Fruit fly (Drosophila melanogaster) whole organism, embryonic: ENCODE measurements around the gene CG15473.
A peak's percentile ranks its signal among the peaks of the same experiment; 100 is the strongest.

Experiments
- Atf6 ChIP-seq: fragments of 200-800 bp; sonication (Bioruptor generic); IDR thresholded peaks from 2 replicates; pipeline ENCODE4 v1.3.6; 2022; ENCODE audit warnings: missing biosample characterization, missing genetic modification characterization
- CG11695 ChIP-seq: fragments of 200-800 bp; sonication (Bioruptor generic); IDR thresholded peaks from 3 replicates; pipeline ENCODE4 v1.3.6; 2022; ENCODE audit warnings: missing biosample characterization, missing genetic modification characterization
- CG14014 ChIP-seq: fragments of 200-800 bp; sonication (Bioruptor generic); IDR thresholded peaks from 2 replicates; pipeline ENCODE4 v1.3.6; 2022; ENCODE audit warnings: missing biosample characterization, missing genetic modification characterization
- CG14860 ChIP-seq: fragments of 200-800 bp; sonication (Bioruptor generic); IDR thresholded peaks from 3 replicates; pipeline ENCODE4 v1.3.6; 2022; ENCODE audit warnings: missing biosample characterization, missing genetic modification characterization; ENCODE audit not compliant: partially characterized antibody
- CG1602 ChIP-seq: fragments of 200-800 bp; sonication (Bioruptor generic); optimal IDR thresholded peaks from 3 replicates; lab custom pipeline; 2016; ENCODE audit warnings: missing biosample characterization, missing genetic modification characterization
- CG1792 ChIP-seq: fragments of 200-800 bp; sonication (Bioruptor generic); optimal IDR thresholded peaks from 2 replicates; lab custom pipeline; 2016; ENCODE audit warnings: missing biosample characterization, missing genetic modification characterization
- CG18619 ChIP-seq: fragments of 200-800 bp; sonication (Bioruptor generic); optimal IDR thresholded peaks from 3 replicates; lab custom pipeline; 2017; ENCODE audit warnings: missing biosample characterization, mild to moderate bottlenecking, missing genetic modification characterization
- CG2120 ChIP-seq: fragments of 200-800 bp; sonication (Bioruptor generic); optimal IDR thresholded peaks from 3 replicates; lab custom pipeline; 2016; ENCODE audit warnings: missing biosample characterization, missing genetic modification characterization
- CG2678 ChIP-seq: fragments of 200-800 bp; sonication (Bioruptor generic); optimal IDR thresholded peaks from 3 replicates; lab custom pipeline; 2019; ENCODE audit warnings: missing biosample characterization, mild to moderate bottlenecking, missing genetic modification characterization, moderate library complexity
- CG30403 ChIP-seq: fragments of 200-800 bp; sonication (Bioruptor generic); optimal IDR thresholded peaks from 3 replicates; lab custom pipeline; 2016; ENCODE audit warnings: missing biosample characterization, missing genetic modification characterization
- CG3065 ChIP-seq: fragments of 200-800 bp; sonication (Bioruptor generic); optimal IDR thresholded peaks from 2 replicates; lab custom pipeline; 2016; ENCODE audit warnings: missing biosample characterization, missing genetic modification characterization
- CG31224 ChIP-seq: fragments of 200-800 bp; sonication (Bioruptor generic); IDR thresholded peaks from 2 replicates; pipeline ENCODE4 v1.3.6; 2022; ENCODE audit warnings: missing biosample characterization, missing genetic modification characterization
- CG31365 ChIP-seq: fragments of 200-800 bp; sonication (Bioruptor generic); optimal IDR thresholded peaks from 2 replicates; lab custom pipeline; 2018; ENCODE audit warnings: missing biosample characterization, mild to moderate bottlenecking, missing genetic modification characterization
- CG32767 ChIP-seq: fragments of 200-800 bp; sonication (Bioruptor generic); IDR thresholded peaks from 2 replicates; pipeline ENCODE4 v1.3.6; 2022; ENCODE audit warnings: missing biosample characterization, missing genetic modification characterization
- CG33557 ChIP-seq: fragments of 200-800 bp; sonication (Bioruptor generic); optimal IDR thresholded peaks from 2 replicates; lab custom pipeline; 2019; ENCODE audit warnings: missing biosample characterization, mild to moderate bottlenecking, missing genetic modification characterization, moderate library complexity
- CG4282 ChIP-seq: fragments of 200-800 bp; sonication (Bioruptor generic); optimal IDR thresholded peaks from 2 replicates; lab custom pipeline; 2016; ENCODE audit warnings: missing biosample characterization, missing genetic modification characterization
- CG4404 ChIP-seq: fragments of 200-800 bp; sonication (Bioruptor generic); IDR thresholded peaks from 2 replicates; pipeline ENCODE4 v1.3.6; 2022; ENCODE audit warnings: missing biosample characterization, missing genetic modification characterization
- CG4707 ChIP-seq: fragments of 200-800 bp; sonication (Bioruptor generic); optimal IDR thresholded peaks from 2 replicates; lab custom pipeline; 2018; ENCODE audit warnings: missing biosample characterization, mild to moderate bottlenecking, missing genetic modification characterization, moderate library complexity
- Dbx ChIP-seq: fragments of 200-800 bp; sonication (Bioruptor generic); IDR thresholded peaks from 3 replicates; pipeline ENCODE4 v1.3.6; 2022; ENCODE audit warnings: missing biosample characterization, missing genetic modification characterization
- Dfd ChIP-seq, 2 experiments: fragments of >200 bp; optimal IDR thresholded peaks; 2 replicates each; lab custom pipeline; 2017; ENCODE audit warnings: missing biosample characterization in 2 of 2, missing genetic modification characterization in 2 of 2
- GATAe ChIP-seq: fragments of 200-800 bp; sonication (Bioruptor generic); conservative IDR thresholded peaks from 2 replicates; pipeline ENCODE4 v1.3.6; 2022; ENCODE audit warnings: missing biosample characterization, missing genetic modification characterization
- HLH4C ChIP-seq: fragments of 200-800 bp; sonication (Bioruptor generic); IDR thresholded peaks from 3 replicates; pipeline ENCODE4 v1.3.6; 2022; ENCODE audit warnings: missing biosample characterization, missing genetic modification characterization; ENCODE audit not compliant: partially characterized antibody
- Hmx ChIP-seq: fragments of 200-800 bp; sonication (Bioruptor generic); optimal IDR thresholded peaks from 2 replicates; lab custom pipeline; 2016; ENCODE audit warnings: missing biosample characterization, missing genetic modification characterization
- Hsf ChIP-seq: fragments of 200-800 bp; sonication (Bioruptor generic); optimal IDR thresholded peaks from 3 replicates; lab custom pipeline; 2016; ENCODE audit warnings: missing biosample characterization, missing genetic modification characterization
- MBD-R2 ChIP-seq: fragments of 200-800 bp; sonication (Bioruptor generic); IDR thresholded peaks from 2 replicates; pipeline ENCODE4 v1.3.6; 2022; ENCODE audit warnings: missing biosample characterization, missing genetic modification characterization
- Oli ChIP-seq: fragments of 200-800 bp; sonication (Bioruptor generic); optimal IDR thresholded peaks from 2 replicates; lab custom pipeline; 2018; ENCODE audit warnings: missing biosample characterization, mild to moderate bottlenecking, missing genetic modification characterization, moderate library complexity
- Optix ChIP-seq: fragments of 200-800 bp; sonication (Bioruptor generic); IDR thresholded peaks from 3 replicates; pipeline ENCODE4 v1.3.6; 2022; ENCODE audit warnings: missing biosample characterization, missing genetic modification characterization
- Sox102F ChIP-seq: fragments of 200-800 bp; sonication (Bioruptor generic); optimal IDR thresholded peaks from 2 replicates; lab custom pipeline; 2018; ENCODE audit warnings: missing biosample characterization, mild to moderate bottlenecking, missing genetic modification characterization, moderate library complexity
- Trl ChIP-seq, 3 experiments: fragments of >200 bp in 2 of 3; fragments of 200-800 bp in 1 of 3; sonication (Bioruptor generic) in 1 of 3; optimal IDR thresholded peaks; 2 replicates in 1 of 3; 3 replicates in 2 of 3; lab custom pipeline; 2016 to 2017; ENCODE audit warnings: missing biosample characterization in 1 of 3, missing genetic modification characterization in 1 of 3
- Xrp1 ChIP-seq: fragments of 200-800 bp; sonication (Bioruptor generic); IDR thresholded peaks from 2 replicates; pipeline ENCODE4 v1.3.6; 2022; ENCODE audit warnings: missing biosample characterization, missing genetic modification characterization
- bab2 ChIP-seq: fragments of 200-800 bp; sonication (Bioruptor generic); optimal IDR thresholded peaks from 2 replicates; lab custom pipeline; 2016; ENCODE audit warnings: missing biosample characterization, missing genetic modification characterization
- cg ChIP-seq: fragments of 200-800 bp; sonication (Bioruptor generic); optimal IDR thresholded peaks from 3 replicates; lab custom pipeline; 2019; ENCODE audit warnings: missing biosample characterization, mild to moderate bottlenecking, missing genetic modification characterization, moderate library complexity
- emc ChIP-seq: fragments of 200-800 bp; sonication (Bioruptor generic); optimal IDR thresholded peaks from 2 replicates; lab custom pipeline; 2016; ENCODE audit warnings: missing biosample characterization, missing genetic modification characterization
- eve ChIP-seq, 2 experiments: fragments of >200 bp; optimal IDR thresholded peaks; 2 replicates each; lab custom pipeline; 2017; ENCODE audit warnings: missing biosample characterization in 2 of 2, missing genetic modification characterization in 2 of 2
- exex ChIP-seq: fragments of 200-800 bp; sonication (Bioruptor generic); optimal IDR thresholded peaks from 4 replicates; lab custom pipeline; 2018; ENCODE audit warnings: missing biosample characterization, mild to moderate bottlenecking, missing genetic modification characterization, moderate library complexity
- fd102C ChIP-seq: fragments of 200-800 bp; sonication (Bioruptor generic); optimal IDR thresholded peaks from 2 replicates; lab custom pipeline; 2018; ENCODE audit warnings: missing biosample characterization, mild to moderate bottlenecking, missing genetic modification characterization, moderate library complexity
- ind ChIP-seq: fragments of 200-800 bp; sonication (Bioruptor generic); optimal IDR thresholded peaks from 3 replicates; lab custom pipeline; 2016; ENCODE audit warnings: missing biosample characterization, missing genetic modification characterization
- knrl ChIP-seq: fragments of 200-800 bp; sonication (Bioruptor generic); IDR thresholded peaks from 3 replicates; pipeline ENCODE4 v1.3.6; 2022; ENCODE audit warnings: missing biosample characterization, missing genetic modification characterization; ENCODE audit not compliant: partially characterized antibody
- lbe ChIP-seq: fragments of 200-800 bp; sonication (Bioruptor generic); optimal IDR thresholded peaks from 2 replicates; lab custom pipeline; 2016; ENCODE audit warnings: missing biosample characterization, mild to moderate bottlenecking, missing genetic modification characterization
- lmd ChIP-seq: fragments of 200-800 bp; sonication (Bioruptor generic); IDR thresholded peaks from 2 replicates; pipeline ENCODE4 v1.3.6; 2022; ENCODE audit warnings: missing biosample characterization, missing genetic modification characterization
- mam ChIP-seq: fragments of 200-800 bp; sonication (Bioruptor generic); optimal IDR thresholded peaks from 3 replicates; lab custom pipeline; 2016; ENCODE audit warnings: missing biosample characterization, missing genetic modification characterization
- pita ChIP-seq: fragments of 200-800 bp; sonication (Bioruptor generic); optimal IDR thresholded peaks from 2 replicates; lab custom pipeline; 2017; ENCODE audit warnings: missing biosample characterization, mild to moderate bottlenecking, missing genetic modification characterization
- sens ChIP-seq: fragments of 200-800 bp; sonication (Bioruptor generic); peaks from one replicate; lab custom pipeline; 2016; ENCODE audit warnings: missing biosample characterization, missing genetic modification characterization
- sisA ChIP-seq: fragments of 200-800 bp; sonication (Bioruptor generic); IDR thresholded peaks from 2 replicates; pipeline ENCODE4 v1.3.6; 2022; ENCODE audit warnings: missing biosample characterization, missing genetic modification characterization
- slbo ChIP-seq: fragments of 200-800 bp; sonication (Bioruptor generic); IDR thresholded peaks from 2 replicates; pipeline ENCODE4 v1.3.6; 2022; ENCODE audit warnings: missing biosample characterization, missing genetic modification characterization
- sqz ChIP-seq: fragments of 200-800 bp; sonication (Bioruptor generic); optimal IDR thresholded peaks from 3 replicates; lab custom pipeline; 2018; ENCODE audit warnings: missing biosample characterization, mild to moderate bottlenecking, missing genetic modification characterization
- tgo ChIP-seq: fragments of 200-800 bp; sonication (Bioruptor generic); IDR thresholded peaks from 3 replicates; pipeline ENCODE4 v1.3.6; 2022; ENCODE audit warnings: missing biosample characterization, missing genetic modification characterization
- twi ChIP-seq: fragments of 200-800 bp; optimal IDR thresholded peaks from 2 replicates; lab custom pipeline; 2019; ENCODE audit warnings: missing biosample characterization, mild to moderate bottlenecking, missing genetic modification characterization, moderate library complexity
- zfh1 ChIP-seq: fragments of 200-800 bp; sonication (Bioruptor generic); IDR thresholded peaks from 3 replicates; pipeline ENCODE4 v1.3.6; 2022; ENCODE audit warnings: missing biosample characterization, missing genetic modification characterization

The CG15473 gene

dm6 chrX:4699775-4700174 is 45.5 kb upstream of the CG15473 start (continued):
- TF ChIP-seq knrl (GFP tag; lab: Robert Waterston, UW) (no peak), sens (GFP tag; lab: Kevin White, UChicago) (peak; percentile 65), Hsf (GFP tag; lab: Kevin White, UChicago) (peak; percentile 18), sisA (GFP tag; lab: Robert Waterston, UW) (peak; percentile 17; the same call in 1 of the 2 replicates), tgo (GFP tag; lab: Robert Waterston, UW) (peak; percentile 20; the same call in 2 of the 3 replicates), CG30403 (peak; percentile 37), CG11695 (peak; percentile 49; the same call in 2 of the 3 replicates), slbo (GFP tag; lab: Robert Waterston, UW) (peak; percentile 29), CG31224 (GFP tag; lab: Robert Waterston, UW) (no peak), sqz (GFP tag; lab: Kevin White, UChicago) (peak; percentile 26), zfh1 (GFP tag; lab: Robert Waterston, UW) (0 out of 3 replicates have a peak, but pooled peaks have one; percentile 42), CG14014 (peak; percentile 38; the same call in 1 of the 2 replicates), emc (GFP tag; lab: Kevin White, UChicago) (no peak), bab2 (GFP tag; lab: Kevin White, UChicago) (no peak), Atf6 (GFP tag; lab: Robert Waterston, UW) (peak; percentile 64; the same call in 1 of the 2 replicates), mam (peak; percentile 1), CG1602 (GFP tag; lab: Kevin White, UChicago) (peak; percentile 20), Sox102F (GFP tag; lab: Kevin White, UChicago) (peak; percentile 20), lmd (GFP tag; lab: Robert Waterston, UW) (peak; percentile 34; the same call in 1 of the 2 replicates), eve (GFP tag; optimal IDR thresholded peaks at IDR 0.05; lab: Kevin White, UChicago) (peak in 1 of 2 experiments; percentile 39), CG4404 (GFP tag; lab: Robert Waterston, UW) (0 out of 2 replicates have a peak, but pooled peaks have one; percentile 13), Dbx (GFP tag; lab: Robert Waterston, UW) (0 out of 3 replicates have a peak, but pooled peaks have one; percentile 17), Xrp1 (GFP tag; lab: Robert Waterston, UW) (peak; percentile 48; the same call in 1 of the 2 replicates), Optix (no peak), Oli (tag; lab: Kevin White, UChicago) (peak; percentile 0), CG4707 (GFP tag; lab: Kevin White, UChicago) (no peak), MBD-R2 (no peak), CG1792 (no peak), CG2120 (GFP tag; lab: Kevin White, UChicago) (peak; percentile 32), CG2678 (tag; lab: Kevin White, UChicago) (peak; percentile 35)

dm6 chrX:4699370-4699769 is 45.1 kb upstream of the CG15473 start:
- TF ChIP-seq Hsf (GFP tag; lab: Kevin White, UChicago), result no peak
- TF ChIP-seq bab2 (GFP tag; lab: Kevin White, UChicago), result no peak
- no peak for TF ChIP-seq HLH4C (GFP tag; lab: Robert Waterston, UW)
- no peak for TF ChIP-seq CG14860 (GFP tag; lab: Robert Waterston, UW)
- peak; percentile 69 for TF ChIP-seq cg (GFP tag; lab: Kevin White, UChicago)
- 0 out of 2 replicates have a peak, but pooled peaks have one; percentile 13 for TF ChIP-seq CG32767 (GFP tag; lab: Robert Waterston, UW)
- peak in 1 of 2 experiments; percentile 64 for TF ChIP-seq Dfd (GFP tag; optimal IDR thresholded peaks at IDR 0.05; lab: Kevin White, UChicago)
- no peak for TF ChIP-seq Hmx (GFP tag; lab: Kevin White, UChicago)
- peak; percentile 9 for TF ChIP-seq pita (GFP tag; lab: Kevin White, UChicago)
- TF ChIP-seq, all 482 proteins: peak for 4

dm6 chrX:4694104-4694503 is 39.8 kb upstream of the CG15473 start:
- TF ChIP-seq CG18619 (no peak), lbe (no peak), CG3065 (GFP tag; lab: Kevin White, UChicago) (no peak), exex (tag; lab: Kevin White, UChicago) (no peak), CG4282 (GFP tag; lab: Kevin White, UChicago) (no peak), Trl (optimal IDR thresholded peaks at IDR 0.05; lab: Kevin White, UChicago) (peak; percentile 60 to 67), Trl (GFP tag; optimal IDR thresholded peaks at IDR 0.05; lab: Kevin White, UChicago) (no peak), CG31365 (tag; lab: Kevin White, UChicago) (no peak), GATAe (GFP tag; lab: Robert Waterston, UW) (no peak), fd102C (GFP tag; lab: Kevin White, UChicago) (no peak), ind (no peak), CG33557 (GFP tag; lab: Kevin White, UChicago) (no peak), twi (no peak)
